Worm (Caenorhabditis elegans): ENCODE results near the gene str-56.

The str-56 gene

ce11 chrV:15873762-15874161, 1.4 kb downstream of the str-56 start (continued):
- TF ChIP-seq fos-1 (tag; optimal IDR thresholded peaks at IDR 0.05) (peak; percentile 48), mdl-1 (tag; optimal IDR thresholded peaks at IDR 0.05) (peak in 1 of 2 experiments; percentile 76), nhr-85 (tag) (peak; percentile 79), blmp-1 (tag; optimal IDR thresholded peaks at IDR 0.05) (no peak), hlh-4 (tag; optimal IDR thresholded peaks at IDR 0.05) (no peak), efl-3 (GFP tag; optimal IDR thresholded peaks at IDR 0.05) (no peak), mab-9 (GFP tag; IDR thresholded peaks at IDR 0.05) (peak; percentile 42; the same call in 1 of the 2 replicates), irx-1 (tag; optimal IDR thresholded peaks at IDR 0.05) (peak; percentile 41), aly-2 (tag; optimal IDR thresholded peaks at IDR 0.05) (peak; percentile 44), ceh-82 (tag; optimal IDR thresholded peaks at IDR 0.05) (peak; percentile 22 to 85 (median 71)), lir-3 (tag; optimal IDR thresholded peaks at IDR 0.05; ENCODE audit: poor library complexity) (peak; percentile 8), ceh-88 (GFP tag; IDR thresholded peaks at IDR 0.05) (0 out of 2 replicates have a peak, but pooled peaks have one; percentile 11), vab-15 (tag; optimal IDR thresholded peaks at IDR 0.05) (no peak), elt-3 (tag; optimal IDR thresholded peaks at IDR 0.05) (peak in 1 of 6 experiments; percentile 29), hlh-17 (GFP tag; optimal IDR thresholded peaks at IDR 0.05; ENCODE audit: borderline replicate concordance) (no peak), swsn-7 (tag; optimal IDR thresholded peaks at IDR 0.05) (peak; percentile 69), rnt-1 (tag; optimal IDR thresholded peaks at IDR 0.05) (peak; percentile 78), lin-35 (GFP tag; optimal IDR thresholded peaks at IDR 0.05) (peak; percentile 52 to 82), fkh-4 (tag; optimal IDR thresholded peaks at IDR 0.05; ENCODE audit: borderline replicate concordance) (no peak), fkh-10 (GFP tag; optimal IDR thresholded peaks at IDR 0.05) (peak; percentile 34), sup-37 (GFP tag; optimal IDR thresholded peaks at IDR 0.05) (peak; percentile 22), pax-3 (tag; optimal IDR thresholded peaks at IDR 0.05) (peak; percentile 58), alr-1 (tag; optimal IDR thresholded peaks at IDR 0.05; ENCODE audit: borderline replicate concordance) (no peak), ces-1 (GFP tag; optimal IDR thresholded peaks at IDR 0.05) (no peak), egl-27 (tag; optimal IDR thresholded peaks at IDR 0.05) (no peak), nhr-237 (tag; optimal IDR thresholded peaks at IDR 0.05) (no peak), dsc-1 (tag; optimal IDR thresholded peaks at IDR 0.05) (peak; percentile 71), snu-23 (GFP tag; optimal IDR thresholded peaks at IDR 0.05) (peak; percentile 81), mep-1 (tag; optimal IDR thresholded peaks at IDR 0.05) (peak; percentile 61), nhr-77 (tag; optimal IDR thresholded peaks at IDR 0.05) (peak; percentile 53), lin-39 (tag; optimal IDR thresholded peaks at IDR 0.05) (no peak), C34B4.2 (tag; optimal IDR thresholded peaks at IDR 0.05) (no peak), ztf-4 (tag; optimal IDR thresholded peaks at IDR 0.05) (peak; percentile 8), nhr-47 (tag; optimal IDR thresholded peaks at IDR 0.05) (peak; percentile 81), mef-2 (tag; optimal IDR thresholded peaks at IDR 0.05) (no peak), unc-98 (GFP tag; IDR thresholded peaks at IDR 0.05) (no peak), unc-30 (tag; optimal IDR thresholded peaks at IDR 0.05) (no peak), F16B12.6 (tag; optimal IDR thresholded peaks at IDR 0.05) (no peak)

- TF ChIP-seq snu-23 (GFP tag; optimal IDR thresholded peaks at IDR 0.05) (no peak), ceh-8 (GFP tag; optimal IDR thresholded peaks at IDR 0.05) (no peak), hlh-17 (GFP tag; optimal IDR thresholded peaks at IDR 0.05; ENCODE audit: borderline replicate concordance) (no peak), lin-39 (tag; optimal IDR thresholded peaks at IDR 0.05) (no peak), nhr-237 (tag; optimal IDR thresholded peaks at IDR 0.05) (no peak), unc-30 (tag; optimal IDR thresholded peaks at IDR 0.05) (no peak), blmp-1 (tag; optimal IDR thresholded peaks at IDR 0.05) (no peak)
These were observed 3.9 kb downstream of the str-56 start, which contains the start of gene nhr-102 for ce11 chrV:15876308-15876707. Gene nhr-102, minus strand, starts transcription at chrV:15876408.

DNA sequence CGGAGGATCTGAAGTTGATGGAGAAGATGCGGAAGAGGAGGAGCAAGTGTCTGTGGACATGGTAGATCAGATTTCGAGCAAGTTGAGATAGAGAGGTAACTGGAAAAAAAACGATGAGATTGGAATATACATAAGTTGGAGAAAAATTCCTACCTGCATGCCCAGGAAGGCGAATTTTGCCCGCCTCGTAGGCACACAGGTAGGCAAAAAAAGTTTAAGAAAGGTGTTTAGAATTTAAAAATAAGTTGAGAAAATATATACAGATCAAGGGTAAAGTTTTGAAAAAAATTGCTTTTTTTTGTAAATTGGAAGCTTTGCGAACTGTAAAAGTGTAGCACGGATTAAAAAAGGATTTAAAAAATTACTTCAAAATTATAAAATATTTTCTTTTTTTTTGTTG, 7.1 kb downstream of the str-56 start, which contains the start of gene nhr-84:
nhr-84 (minus strand) TSS at position 101 of the 400 bp plus-strand sequence.
- TF ChIP-seq lir-3 (tag; optimal IDR thresholded peaks at IDR 0.05; ENCODE audit: poor library complexity), result no peak
- TF ChIP-seq fkh-4 (tag; optimal IDR thresholded peaks at IDR 0.05; ENCODE audit: borderline replicate concordance), result no peak
- no peak for TF ChIP-seq jun-1 (tag; optimal IDR thresholded peaks at IDR 0.05)
- no peak for TF ChIP-seq unc-130 (tag; optimal IDR thresholded peaks at IDR 0.05)
- no peak for TF ChIP-seq unc-30 (tag; optimal IDR thresholded peaks at IDR 0.05)
- no peak for TF ChIP-seq nhr-47 (tag; optimal IDR thresholded peaks at IDR 0.05)
- TF ChIP-seq mdl-1 (tag; optimal IDR thresholded peaks at IDR 0.05), result no peak
- TF ChIP-seq snpc-4 (tag; optimal IDR thresholded peaks at IDR 0.05), result no peak
- TF ChIP-seq fkh-10 (GFP tag; optimal IDR thresholded peaks at IDR 0.05), result no peak
- TF ChIP-seq hpl-2 (GFP tag; optimal IDR thresholded peaks at IDR 0.05), result no peak
- TF ChIP-seq ets-5 (GFP tag; IDR thresholded peaks at IDR 0.05), result no peak
- TF ChIP-seq nhr-28 (tag; optimal IDR thresholded peaks at IDR 0.05), result no peak

Measured in whole organism, L1 larva.